Fruit fly (Drosophila melanogaster): ENCODE data around the gene SkpC.

SkpC gene

DNA sequence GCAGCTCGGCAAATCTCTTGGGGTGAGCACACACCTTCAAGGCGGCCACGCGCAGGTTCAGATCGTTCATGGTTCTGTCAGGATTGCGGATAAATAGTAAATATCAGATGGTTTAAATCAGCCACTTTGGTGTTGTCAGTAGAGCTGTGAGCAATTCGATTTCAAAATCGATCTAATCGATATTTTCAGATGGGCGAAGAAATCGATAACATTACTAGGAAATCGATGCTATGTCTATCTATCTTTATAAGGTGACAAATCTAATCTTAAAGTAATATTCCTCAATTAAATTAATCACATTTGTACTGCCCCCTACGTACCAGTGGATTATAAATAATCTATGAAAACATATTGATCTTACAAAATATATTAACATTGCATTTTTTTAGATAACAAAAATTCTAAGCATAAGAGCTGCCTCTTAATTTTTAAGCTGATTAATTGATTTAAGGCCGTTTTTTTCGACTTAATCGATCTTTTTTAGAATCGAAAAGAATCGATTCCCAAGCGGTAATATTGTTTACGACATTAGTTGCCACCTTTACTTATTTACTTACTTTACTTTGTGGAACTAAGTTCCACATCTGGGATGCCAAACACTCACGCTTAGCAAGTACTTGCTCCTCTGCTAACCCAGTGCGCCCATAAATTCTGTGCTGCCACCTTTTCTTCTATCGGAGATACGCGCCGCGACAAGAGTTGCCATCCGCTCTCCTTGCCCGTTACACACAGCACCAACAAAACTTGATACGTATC is 49.7 kb downstream of the SkpC start, which contains the start of gene THADA:
TSS of gene THADA (minus strand) at position 136 of the 756 bp plus-strand sequence.
- TF ChIP-seq CG10669 (GFP tag; optimal IDR thresholded peaks at IDR 0.05) (no peak), Smox (GFP tag; optimal IDR thresholded peaks at IDR 0.05) (peak; percentile 32), esn (GFP tag; optimal IDR thresholded peaks at IDR 0.05) (peak; percentile 15), lz (GFP tag; optimal IDR thresholded peaks at IDR 0.05) (peak; percentile 19), CG15336 (GFP tag; IDR thresholded peaks at IDR 0.05) (peak; percentile 58; the same call in 1 of the 2 replicates), achi (GFP tag; optimal IDR thresholded peaks at IDR 0.05) (no peak), Hr39 (GFP tag; optimal IDR thresholded peaks at IDR 0.05) (peak; percentile 18), ss (GFP tag; optimal IDR thresholded peaks at IDR 0.05) (no peak), salr (GFP tag; optimal IDR thresholded peaks at IDR 0.05) (no peak), CG8119 (GFP tag; IDR thresholded peaks at IDR 0.05) (0 out of 3 replicates have a peak, but pooled peaks have one; percentile 46)

Measured in whole organism, prepupa.